Worm (Caenorhabditis elegans) whole organism, L2 larva: ENCODE results near the gene nhr-57.
A peak's percentile ranks its signal among the peaks of the same experiment; 100 is the strongest.

ENCODE experiments used
- C34F6.9 ChIP-seq: fragments of 150-350 bp; optimal IDR thresholded peaks from 2 replicates; lab custom pipeline; 2014; ENCODE audit warnings: missing biosample characterization, missing genetic modification characterization
- F13H6.1 ChIP-seq: sonication (generic microtip); optimal IDR thresholded peaks from 2 replicates; lab custom pipeline; 2016; ENCODE audit warnings: missing genetic modification characterization, missing compliant biosample characterization
- R02D3.7 ChIP-seq: fragments of 150-350 bp; optimal IDR thresholded peaks from 2 replicates; lab custom pipeline; 2014; ENCODE audit warnings: missing biosample characterization, missing genetic modification characterization
- Y55F3AM.14 ChIP-seq: fragments of 200-800 bp; sonication (Bioruptor generic); optimal IDR thresholded peaks from 2 replicates; lab custom pipeline; 2018; ENCODE audit warnings: mild to moderate bottlenecking, missing genetic modification characterization, missing compliant biosample characterization
- alr-1 ChIP-seq: fragments of 150-350 bp; optimal IDR thresholded peaks from 2 replicates; lab custom pipeline; 2014; ENCODE audit warnings: missing biosample characterization, missing genetic modification characterization
- aly-2 ChIP-seq: fragments of 150-350 bp; optimal IDR thresholded peaks from 2 replicates; lab custom pipeline; 2014; ENCODE audit warnings: missing biosample characterization, missing genetic modification characterization
- ama-1 ChIP-seq: fragments of 150-350 bp; optimal IDR thresholded peaks from 2 replicates; lab custom pipeline; 2018; ENCODE audit warnings: inconsistent platforms
- blmp-1 ChIP-seq: sonication (generic microtip); optimal IDR thresholded peaks from 2 replicates; lab custom pipeline; 2017; ENCODE audit warnings: missing genetic modification characterization, mild to moderate bottlenecking, missing compliant biosample characterization, antibody characterized with exemption, moderate library complexity; ENCODE audit not compliant: insufficient read depth
- crh-2 ChIP-seq: sonication (generic microtip); optimal IDR thresholded peaks from 2 replicates; lab custom pipeline; 2017; ENCODE audit warnings: missing biosample characterization, missing genetic modification characterization
- dmd-4 ChIP-seq: sonication (generic microtip); optimal IDR thresholded peaks from 2 replicates; lab custom pipeline; 2017; ENCODE audit warnings: missing biosample characterization, missing genetic modification characterization
- egl-27 ChIP-seq: sonication (generic microtip); optimal IDR thresholded peaks from 3 replicates; lab custom pipeline; 2017; ENCODE audit warnings: missing biosample characterization, missing genetic modification reagents, missing genetic modification characterization
- elt-1 ChIP-seq: fragments of 150-350 bp; optimal IDR thresholded peaks from 2 replicates; lab custom pipeline; 2014; ENCODE audit warnings: missing biosample characterization, missing genetic modification characterization
- elt-3 ChIP-seq: sonication (generic microtip); optimal IDR thresholded peaks from 2 replicates; lab custom pipeline; 2017; ENCODE audit warnings: missing biosample characterization, missing genetic modification characterization
- fos-1 ChIP-seq: fragments of 150-350 bp; optimal IDR thresholded peaks from 2 replicates; lab custom pipeline; 2014; ENCODE audit warnings: missing biosample characterization, missing genetic modification characterization
- gmeb-1 ChIP-seq: fragments of 150-350 bp; optimal IDR thresholded peaks from 2 replicates; lab custom pipeline; 2014; ENCODE audit warnings: missing biosample characterization, missing genetic modification characterization
- lin-11 ChIP-seq: fragments of 150-350 bp; sonication (generic microtip); optimal IDR thresholded peaks from 2 replicates; lab custom pipeline; 2014; ENCODE audit warnings: missing biosample characterization, missing genetic modification characterization, inconsistent platforms, mixed read lengths
- lin-13 ChIP-seq: fragments of 150-350 bp; optimal IDR thresholded peaks from 2 replicates; lab custom pipeline; 2014; ENCODE audit warnings: missing biosample characterization, missing genetic modification reagents, missing genetic modification characterization
- lsy-2 ChIP-seq, 2 experiments: fragments of 150-350 bp in 1 of 2; sonication (generic microtip) in 1 of 2; optimal IDR thresholded peaks; 2 replicates each; lab custom pipeline; 2014 to 2017; ENCODE audit warnings: missing biosample characterization in 2 of 2, missing genetic modification characterization in 2 of 2
- mab-5 ChIP-seq: fragments of 150-350 bp; optimal IDR thresholded peaks from 2 replicates; lab custom pipeline; 2014; ENCODE audit warnings: missing biosample characterization, missing genetic modification characterization
- mdl-1 ChIP-seq, 2 experiments: fragments of 150-350 bp in 1 of 2; sonication (generic microtip) in 1 of 2; optimal IDR thresholded peaks; 2 replicates each; lab custom pipeline; 2017; ENCODE audit warnings: missing biosample characterization in 2 of 2, missing genetic modification characterization in 2 of 2
- nhr-10 ChIP-seq: sonication (generic microtip); optimal IDR thresholded peaks from 2 replicates; lab custom pipeline; 2017; ENCODE audit warnings: missing biosample characterization, missing genetic modification characterization
- nhr-11 ChIP-seq: fragments of 150-350 bp; optimal IDR thresholded peaks from 2 replicates; lab custom pipeline; 2014; ENCODE audit warnings: missing biosample characterization, missing genetic modification characterization
- nhr-12 ChIP-seq: fragments of 150-350 bp; optimal IDR thresholded peaks from 2 replicates; lab custom pipeline; 2014; ENCODE audit warnings: missing biosample characterization, missing genetic modification characterization
- nhr-129 ChIP-seq: fragments of 150-350 bp; optimal IDR thresholded peaks from 2 replicates; lab custom pipeline; 2014; ENCODE audit warnings: missing biosample characterization, missing genetic modification characterization
- nhr-21 ChIP-seq: fragments of 150-350 bp; optimal IDR thresholded peaks from 2 replicates; lab custom pipeline; 2014; ENCODE audit warnings: missing biosample characterization, missing genetic modification characterization
- nhr-237 ChIP-seq: fragments of 150-350 bp; optimal IDR thresholded peaks from 2 replicates; lab custom pipeline; 2014; ENCODE audit warnings: missing biosample characterization, missing genetic modification characterization
- nhr-25 ChIP-seq: fragments of 150-350 bp; sonication (generic microtip); optimal IDR thresholded peaks from 3 replicates; lab custom pipeline; 2014; ENCODE audit warnings: missing biosample characterization, missing genetic modification characterization
- nhr-6 ChIP-seq: fragments of 150-350 bp; optimal IDR thresholded peaks from 2 replicates; lab custom pipeline; 2014; ENCODE audit warnings: missing biosample characterization, missing genetic modification characterization
- peb-1 ChIP-seq: fragments of 150-350 bp; optimal IDR thresholded peaks from 2 replicates; lab custom pipeline; 2014; ENCODE audit warnings: missing biosample characterization, missing genetic modification characterization
- sem-4 ChIP-seq: fragments of 150-350 bp; optimal IDR thresholded peaks from 2 replicates; lab custom pipeline; 2014; ENCODE audit warnings: missing biosample characterization, missing genetic modification reagents, missing genetic modification characterization
- skn-1 ChIP-seq: sonication (generic microtip); optimal IDR thresholded peaks from 2 replicates; lab custom pipeline; 2017; ENCODE audit warnings: missing biosample characterization, missing genetic modification characterization
- sma-3 ChIP-seq: sonication (generic microtip); optimal IDR thresholded peaks from 2 replicates; lab custom pipeline; 2016; ENCODE audit warnings: missing genetic modification reagents, missing genetic modification characterization, missing compliant biosample characterization
- sma-9 ChIP-seq, 2 experiments: fragments of 150-350 bp in 1 of 2; sonication (generic microtip) in 1 of 2; optimal IDR thresholded peaks; 2 replicates each; lab custom pipeline; 2014 to 2016; ENCODE audit warnings: missing genetic modification characterization in 2 of 2, mild to moderate bottlenecking in 1 of 2, missing biosample characterization in 1 of 2, missing compliant biosample characterization in 1 of 2, missing genetic modification reagents in 1 of 2, moderate library complexity in 1 of 2
- snpc-4 ChIP-seq: fragments of 150-350 bp; optimal IDR thresholded peaks from 2 replicates; lab custom pipeline; 2014; ENCODE audit warnings: missing biosample characterization, missing genetic modification characterization
- unc-55 ChIP-seq: fragments of 150-350 bp; sonication (generic microtip); optimal IDR thresholded peaks from 3 replicates; lab custom pipeline; 2014; ENCODE audit warnings: missing biosample characterization, missing genetic modification reagents, missing genetic modification characterization
- unc-62 ChIP-seq: fragments of 150-350 bp; optimal IDR thresholded peaks from 2 replicates; lab custom pipeline; 2014; ENCODE audit warnings: missing biosample characterization, missing genetic modification reagents, missing genetic modification characterization
- zag-1 ChIP-seq: fragments of 150-350 bp; optimal IDR thresholded peaks from 2 replicates; lab custom pipeline; 2014; ENCODE audit warnings: missing biosample characterization, missing genetic modification characterization
- ztf-1 ChIP-seq: fragments of 200-800 bp; sonication (Bioruptor generic); conservative IDR thresholded peaks from 2 replicates; pipeline ENCODE4 v1.3.6; 2022; ENCODE audit warnings: missing genetic modification characterization, missing compliant biosample characterization
- ztf-11 ChIP-seq: sonication (generic microtip); optimal IDR thresholded peaks from 2 replicates; lab custom pipeline; 2017; ENCODE audit warnings: missing biosample characterization, missing genetic modification characterization
- ztf-4 ChIP-seq: fragments of 150-350 bp; optimal IDR thresholded peaks from 2 replicates; lab custom pipeline; 2014; ENCODE audit warnings: missing biosample characterization, missing genetic modification characterization

nhr-57 gene

DNA sequence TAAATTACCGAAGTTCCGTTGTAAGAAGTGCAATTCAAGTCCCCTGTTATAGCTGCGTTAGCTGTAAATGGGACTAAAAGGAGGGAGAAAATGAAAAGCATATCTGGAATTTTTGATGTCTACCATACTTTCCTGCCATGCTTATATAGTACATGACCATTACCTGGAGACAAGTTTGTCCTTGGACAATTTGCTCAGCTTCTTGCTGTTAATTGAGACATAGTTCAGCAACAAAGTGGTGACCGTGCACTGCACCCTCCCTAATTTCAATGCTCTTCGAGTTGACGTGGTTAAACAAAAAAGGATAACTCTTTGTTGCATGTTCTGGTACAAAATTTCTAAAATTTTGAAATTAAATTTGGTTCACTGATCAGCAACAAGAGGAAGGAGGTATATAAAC, 4.3 kb upstream of the nhr-57 start, which contains the start of gene T05B4.13:
Gene T05B4.13 (minus strand): TSS at position 101 of the 400 bp plus-strand sequence.
- TF ChIP-seq zag-1 (tag; lab: Kevin White, UChicago), result no peak
- no peak for TF ChIP-seq ama-1
- TF ChIP-seq ztf-4, result no peak
- no peak for TF ChIP-seq dmd-4 (tag; lab: Kevin White, UChicago)
- TF ChIP-seq sma-3 (GFP tag; lab: Kevin White, UChicago), result no peak
- no peak for TF ChIP-seq C34F6.9
- TF ChIP-seq nhr-11 (tag; lab: Kevin White, UChicago), result no peak
- TF ChIP-seq nhr-25 (tag; lab: Kevin White, UChicago), result no peak
- TF ChIP-seq ztf-11, result no peak
- no peak for TF ChIP-seq skn-1 (tag; lab: Kevin White, UChicago)
- TF ChIP-seq alr-1, result no peak
- no peak for TF ChIP-seq elt-1 (tag; lab: Kevin White, UChicago)

DNA sequence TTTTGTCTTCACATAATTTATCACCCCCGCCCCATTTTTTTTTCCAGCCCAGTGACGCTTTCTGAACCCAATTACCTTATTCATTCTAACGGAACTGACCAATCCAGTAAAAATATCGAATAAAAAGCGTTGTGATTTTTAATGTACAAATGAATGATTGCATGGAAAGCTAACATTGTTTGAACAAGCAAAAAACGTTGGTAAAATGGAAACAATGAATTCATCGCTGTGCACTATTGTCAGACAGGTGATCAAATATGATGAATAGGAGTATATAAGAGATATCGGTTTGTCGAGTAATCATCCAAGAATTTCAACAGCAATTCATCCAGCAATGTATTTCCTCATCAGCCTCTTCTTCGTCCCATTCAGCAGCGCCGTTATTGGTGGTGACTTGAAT, 2.1 kb upstream of the nhr-57 start, which contains the start of gene phat-4:
Gene phat-4 (plus strand): TSS at position 301 of the 400 bp plus-strand sequence.
- no peak for TF ChIP-seq nhr-237
- no peak for TF ChIP-seq fos-1 (tag; lab: Kevin White, UChicago)
- no peak for TF ChIP-seq dmd-4 (tag; lab: Kevin White, UChicago)
- TF ChIP-seq mab-5, result no peak
- TF ChIP-seq unc-62 (GFP tag; lab: Kevin White, UChicago), result no peak
- no peak for TF ChIP-seq nhr-11 (tag; lab: Kevin White, UChicago)
- no peak for TF ChIP-seq ztf-1
- TF ChIP-seq sma-9 (GFP tag; optimal IDR thresholded peaks at IDR 0.05; lab: Kevin White, UChicago), result no peak
- no peak for TF ChIP-seq sma-9 (tag; optimal IDR thresholded peaks at IDR 0.05; lab: Kevin White, UChicago)
- no peak for TF ChIP-seq nhr-12 (tag; lab: Kevin White, UChicago)
- TF ChIP-seq, all 48 proteins: peak for 0

DNA sequence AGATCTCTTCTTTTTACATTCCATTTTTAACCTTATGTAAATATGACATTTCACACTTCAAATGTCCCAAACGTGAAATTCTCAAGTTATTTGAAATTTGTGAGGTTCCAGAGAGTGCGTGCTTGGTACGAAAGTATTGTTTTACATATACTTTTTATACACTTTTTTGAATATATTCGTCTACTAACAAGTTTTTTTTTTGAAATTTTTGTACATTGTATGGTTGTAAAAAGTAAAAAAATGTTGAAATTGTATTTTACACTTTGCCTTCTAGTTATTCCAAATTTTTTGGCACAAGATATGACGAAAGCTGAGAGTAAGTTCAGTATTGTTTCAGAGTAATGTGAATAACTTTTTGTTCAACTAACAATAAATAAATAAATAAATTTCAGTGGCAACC, 3.0 kb downstream of the nhr-57 start, which contains the start of gene lgc-1:
Gene lgc-1 (plus strand): TSS at position 301 of the 400 bp plus-strand sequence.
- TF ChIP-seq nhr-11 (tag; lab: Kevin White, UChicago), result no peak
- TF ChIP-seq lin-11 (tag; lab: Kevin White, UChicago), result no peak
- no peak for TF ChIP-seq snpc-4
- TF ChIP-seq F13H6.1 (tag; lab: Kevin White, UChicago), result no peak
- no peak for TF ChIP-seq sma-9 (GFP tag; optimal IDR thresholded peaks at IDR 0.05; lab: Kevin White, UChicago)
- no peak for TF ChIP-seq sma-9 (tag; optimal IDR thresholded peaks at IDR 0.05; lab: Kevin White, UChicago)
- TF ChIP-seq R02D3.7 (tag; lab: Kevin White, UChicago), result no peak
- TF ChIP-seq egl-27, result no peak
- TF ChIP-seq nhr-12 (tag; lab: Kevin White, UChicago), result no peak

ce11 chrV:4138688-4139087, 7.0 kb downstream of the nhr-57 start, which contains the start of gene lgc-29:
Gene lgc-29, plus strand, starts transcription at chrV:4138988.
- TF ChIP-seq Y55F3AM.14 (GFP tag; lab: Kevin White, UChicago) (no peak), nhr-11 (tag; lab: Kevin White, UChicago) (no peak)

DNA sequence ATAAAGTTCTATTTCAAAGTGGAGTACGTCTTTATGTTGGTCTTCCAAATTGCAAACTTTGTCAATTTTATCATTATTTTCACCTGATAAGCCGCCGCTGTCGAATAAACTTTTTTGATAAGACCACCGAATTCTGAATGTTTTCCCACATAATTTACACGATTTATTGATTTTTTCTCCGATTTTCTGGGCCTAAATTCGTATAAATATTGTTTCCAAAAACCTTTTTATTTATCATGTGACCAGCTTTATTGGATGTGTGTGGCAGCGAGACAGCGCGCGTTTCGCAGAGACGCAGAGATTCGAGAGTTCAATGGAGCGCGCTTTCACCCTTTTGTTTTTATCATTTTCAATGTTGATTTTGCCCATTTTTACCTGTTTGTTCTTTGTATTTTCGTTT, 11.3 kb downstream of the nhr-57 start:
- TF ChIP-seq lin-13 (GFP tag; lab: Kevin White, UChicago) (peak; percentile 78), lsy-2 (tag; optimal IDR thresholded peaks at IDR 0.05; lab: Kevin White, UChicago) (peak; percentile 53 to 90), gmeb-1 (peak; percentile 78), unc-55 (GFP tag; lab: Kevin White, UChicago) (peak; percentile 77), lin-11 (tag; lab: Kevin White, UChicago) (peak; percentile 38), snpc-4 (peak; percentile 4), zag-1 (tag; lab: Kevin White, UChicago) (peak; percentile 40), aly-2 (tag; lab: Kevin White, UChicago) (no peak), nhr-12 (tag; lab: Kevin White, UChicago) (no peak), ztf-4 (peak; percentile 63), nhr-25 (tag; lab: Kevin White, UChicago) (peak; percentile 91), mdl-1 (tag; optimal IDR thresholded peaks at IDR 0.05; lab: Kevin White, UChicago) (peak in 1 of 2 experiments; percentile 33), nhr-10 (no peak), elt-1 (tag; lab: Kevin White, UChicago) (no peak), sma-9 (GFP tag; optimal IDR thresholded peaks at IDR 0.05; lab: Kevin White, UChicago) (peak; percentile 89), sma-9 (tag; optimal IDR thresholded peaks at IDR 0.05; lab: Kevin White, UChicago) (no peak), F13H6.1 (tag; lab: Kevin White, UChicago) (peak; percentile 76), egl-27 (peak; percentile 54), nhr-11 (tag; lab: Kevin White, UChicago) (no peak), sem-4 (peak; percentile 73), elt-3 (tag; lab: Kevin White, UChicago) (no peak), Y55F3AM.14 (GFP tag; lab: Kevin White, UChicago) (peak; percentile 69), peb-1 (tag; lab: Kevin White, UChicago) (no peak), crh-2 (tag; lab: Kevin White, UChicago) (peak; percentile 87), R02D3.7 (tag; lab: Kevin White, UChicago) (no peak), C34F6.9 (peak; percentile 95), blmp-1 (peak; percentile 27), mab-5 (peak; percentile 82), sma-3 (GFP tag; lab: Kevin White, UChicago) (peak; percentile 78), fos-1 (tag; lab: Kevin White, UChicago) (peak; percentile 40), nhr-129 (tag; lab: Kevin White, UChicago) (peak; percentile 60), ztf-1 (no peak), skn-1 (tag; lab: Kevin White, UChicago) (no peak), nhr-21 (tag; lab: Kevin White, UChicago) (peak; percentile 72), nhr-6 (tag; lab: Kevin White, UChicago) (no peak)
